Worm (Caenorhabditis elegans): ENCODE data around the gene D2007.1.

ce11 chrIII:8109459-8110057 is 45.7 kb upstream of the D2007.1 start:
- peak; percentile 83 for TF ChIP-seq dao-5 (tag; optimal IDR thresholded peaks at IDR 0.05)
- TF ChIP-seq him-1 (tag; optimal IDR thresholded peaks at IDR 0.05), result peak; percentile 73

Measured in whole organism, L4/young adult.